Worm (Caenorhabditis elegans): ENCODE results near the gene hsp-60.

The hsp-60 gene

DNA sequence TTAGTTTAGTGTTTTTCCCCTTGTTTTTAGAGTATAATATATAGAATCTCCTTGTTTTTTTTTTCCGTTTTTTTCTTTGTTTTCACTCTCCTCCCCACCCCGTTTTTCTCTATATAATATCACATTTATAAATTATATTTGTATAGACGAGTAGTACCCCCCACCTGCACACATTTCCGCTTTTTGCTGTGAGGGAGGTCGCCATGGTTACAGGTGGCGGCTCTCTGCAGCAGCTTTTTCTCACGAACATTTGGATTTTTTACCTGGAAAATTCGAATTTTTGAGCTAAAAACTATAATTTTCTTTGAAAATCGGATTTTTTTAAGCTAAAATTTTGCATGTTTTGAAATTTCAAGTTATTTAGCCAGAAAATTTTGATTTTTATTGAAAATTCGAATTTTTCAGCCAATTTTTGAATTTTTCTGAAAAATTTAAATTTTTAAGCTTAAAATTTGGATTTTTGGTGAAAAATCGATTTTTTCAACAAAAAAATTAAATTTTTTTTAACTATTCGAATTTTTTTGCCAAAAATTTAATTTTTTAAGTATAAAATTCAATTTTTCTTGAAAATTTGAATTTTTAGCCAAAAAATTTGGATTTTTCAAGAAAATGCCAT lies 6.2 kb downstream of the hsp-60 start (continued):
- TF ChIP-seq ctbp-1 (GFP tag; IDR thresholded peaks at IDR 0.05) = peak; percentile 73
- no peak for TF ChIP-seq mdl-1 (tag; optimal IDR thresholded peaks at IDR 0.05)
- no peak for TF ChIP-seq nhr-77 (tag; optimal IDR thresholded peaks at IDR 0.05)
- TF ChIP-seq nhr-111 (GFP tag; optimal IDR thresholded peaks at IDR 0.05) = peak; percentile 44
- peak; percentile 28 for TF ChIP-seq mep-1 (tag; optimal IDR thresholded peaks at IDR 0.05)
- no peak for TF ChIP-seq zfp-3 (GFP tag; conservative IDR thresholded peaks at IDR 0.05)

DNA sequence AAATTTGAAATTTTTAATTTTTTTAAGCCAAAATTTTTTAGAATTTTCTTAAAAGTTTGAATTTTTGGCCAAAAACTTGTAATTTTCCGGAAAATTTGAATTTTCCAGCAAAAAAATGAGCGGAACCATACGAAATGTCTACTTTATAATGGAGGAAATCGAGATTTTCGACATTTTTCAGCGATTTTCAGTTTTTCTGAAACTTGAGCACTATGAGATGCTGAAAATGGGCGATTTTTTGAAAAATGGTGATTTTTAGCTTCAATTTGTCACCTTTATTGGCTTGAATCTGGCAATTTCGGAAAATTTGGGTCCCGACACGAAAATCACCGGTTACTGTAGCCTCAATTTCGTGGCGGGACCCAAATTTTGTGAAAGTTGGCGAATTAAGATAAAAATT lies 7.0 kb downstream of the hsp-60 start, which contains the start of gene Y22D7AL.4:
Gene Y22D7AL.4, plus strand, starts transcription at position 109 of the 400 bp plus-strand sequence.
- TF ChIP-seq tra-1 (GFP tag; IDR thresholded peaks at IDR 0.05) (no peak), ceh-20 (GFP tag; IDR thresholded peaks at IDR 0.05) (no peak), ama-1 (optimal IDR thresholded peaks at IDR 0.05) (no peak), hlh-11 (tag; optimal IDR thresholded peaks at IDR 0.05) (peak; percentile 10), aha-1 (tag) (peak; percentile 2), mdt-29 (GFP tag; IDR thresholded peaks at IDR 0.05) (0 out of 2 replicates have a peak, but pooled peaks have one; percentile 27), sdz-12 (GFP tag; optimal IDR thresholded peaks at IDR 0.05) (peak; percentile 6)

DNA sequence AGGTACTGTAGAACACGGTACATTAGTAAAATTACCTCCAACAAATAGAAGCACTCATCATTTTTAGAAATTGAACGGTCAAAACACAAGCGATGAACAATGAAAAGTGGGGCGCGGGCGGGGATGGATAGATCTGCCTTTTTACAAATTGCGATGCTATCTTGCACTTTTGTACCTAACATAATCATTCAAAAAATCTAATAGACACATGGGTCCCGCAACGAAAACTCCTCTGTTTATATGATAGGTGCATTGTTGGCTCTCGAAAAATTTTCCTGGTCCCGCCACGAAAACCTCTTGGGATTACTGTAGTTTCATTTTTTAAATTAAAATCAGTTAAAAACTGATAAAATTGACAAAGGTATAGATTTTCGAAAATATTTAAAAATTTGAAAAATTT lies 14.7 kb downstream of the hsp-60 start, which contains the start of gene Y22D7AL.11:
Gene Y22D7AL.11, minus strand, starts transcription at position 101 of the 400 bp plus-strand sequence.
- TF ChIP-seq hif-1 (tag; optimal IDR thresholded peaks at IDR 0.05) (no peak), aha-1 (tag) (no peak), ztf-11 (tag; optimal IDR thresholded peaks at IDR 0.05) (no peak), lsy-2 (tag; optimal IDR thresholded peaks at IDR 0.05) (no peak), ceh-32 (tag; optimal IDR thresholded peaks at IDR 0.05; ENCODE audit: poor library complexity) (no peak), ces-1 (GFP tag; optimal IDR thresholded peaks at IDR 0.05) (no peak), zag-1 (tag; optimal IDR thresholded peaks at IDR 0.05) (no peak), php-3 (GFP tag; IDR thresholded peaks at IDR 0.05) (no peak), ctbp-1 (GFP tag; IDR thresholded peaks at IDR 0.05) (no peak), dve-1 (tag; optimal IDR thresholded peaks at IDR 0.05; ENCODE audit: insufficient read depth) (no peak), hmg-1.1 (GFP tag; IDR thresholded peaks at IDR 0.05) (no peak), lin-39 (tag; optimal IDR thresholded peaks at IDR 0.05) (no peak), pha-4 (GFP tag; IDR thresholded peaks at IDR 0.05) (no peak), pha-4 (tag; optimal IDR thresholded peaks at IDR 0.05) (no peak)

DNA sequence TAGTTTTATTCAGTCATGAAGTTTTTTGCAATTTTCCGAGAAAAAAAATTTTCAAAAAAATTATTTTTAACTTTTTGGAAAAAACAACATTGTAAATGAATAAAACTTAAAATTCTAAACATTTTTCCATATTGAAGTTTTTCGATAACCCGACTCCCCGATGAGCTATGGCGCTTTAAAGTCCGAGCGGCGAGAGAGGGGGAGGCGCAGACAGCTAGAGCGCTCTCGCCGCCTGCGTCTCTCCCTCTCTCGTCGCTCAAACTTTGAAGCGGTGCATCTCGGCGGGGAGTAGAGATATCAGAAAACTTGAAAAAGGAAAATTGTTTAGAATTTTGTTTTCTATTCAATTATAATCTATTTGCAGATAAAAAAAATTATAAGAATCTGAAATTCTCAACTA lies 18.8 kb downstream of the hsp-60 start:
- no peak for TF ChIP-seq F26F4.8 (GFP tag; conservative IDR thresholded peaks at IDR 0.05)
- no peak for TF ChIP-seq dmd-9 (GFP tag; IDR thresholded peaks at IDR 0.05)
- TF ChIP-seq lin-13 (GFP tag; optimal IDR thresholded peaks at IDR 0.05) = no peak
- TF ChIP-seq daf-19 (GFP tag; conservative IDR thresholded peaks at IDR 0.05) = no peak
- peak; percentile 82 for TF ChIP-seq set-16 (GFP tag; IDR thresholded peaks at IDR 0.05)
- TF ChIP-seq daf-16 (GFP tag; optimal IDR thresholded peaks at IDR 0.05) = no peak
- no peak for TF ChIP-seq daf-16 (tag; optimal IDR thresholded peaks at IDR 0.05)

DNA sequence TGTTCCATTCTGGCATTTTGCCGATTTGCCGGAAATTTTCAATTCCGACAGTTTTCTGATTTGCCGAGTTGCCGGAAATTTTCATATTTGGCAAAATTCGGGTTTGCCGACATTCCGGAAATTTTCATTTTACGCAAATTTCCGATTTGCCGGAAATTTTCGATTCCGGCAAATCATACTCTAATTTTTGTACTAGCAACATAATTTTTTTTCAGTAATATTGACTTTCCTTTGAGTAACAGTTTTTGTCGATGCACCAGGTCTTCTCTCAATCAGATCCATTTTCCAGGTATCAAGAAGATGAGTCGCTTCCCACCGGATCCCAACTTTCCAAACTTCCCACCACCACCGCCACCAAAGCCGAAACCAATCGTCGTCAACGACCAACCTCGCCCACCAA lies 21.6 kb downstream of the hsp-60 start, which contains the start of gene Y22D7AL.3:
Gene Y22D7AL.3, plus strand, starts transcription at position 301 of the 400 bp plus-strand sequence.
- TF ChIP-seq nhr-25 (tag; optimal IDR thresholded peaks at IDR 0.05; ENCODE audit: borderline replicate concordance, insufficient read depth) = no peak
- no peak for TF ChIP-seq saeg-2 (GFP tag; IDR thresholded peaks at IDR 0.05)
- TF ChIP-seq aha-1 (tag) = peak; percentile 28
